Worm (Caenorhabditis elegans): Measurements from ENCODE around the gene K08E4.3.

ce11 chrIV:12031003-12031402 is 26.5 kb upstream of the K08E4.3 start, which contains the start of the genes T12G3.6 and mrpl-51:
- TF ChIP-seq snpc-4 (tag; optimal IDR thresholded peaks at IDR 0.05), result no peak
- no peak for TF ChIP-seq ceh-82 (tag; optimal IDR thresholded peaks at IDR 0.05)
- no peak for TF ChIP-seq nhr-23 (tag; optimal IDR thresholded peaks at IDR 0.05)
- no peak for TF ChIP-seq pha-4 (tag; optimal IDR thresholded peaks at IDR 0.05)
- TF ChIP-seq egl-5 (tag; optimal IDR thresholded peaks at IDR 0.05), result no peak
- no peak for TF ChIP-seq lsy-12 (tag; optimal IDR thresholded peaks at IDR 0.05)
- TF ChIP-seq fos-1 (tag; optimal IDR thresholded peaks at IDR 0.05), result no peak
- no peak for TF ChIP-seq jun-1 (tag; optimal IDR thresholded peaks at IDR 0.05)
- no peak for TF ChIP-seq fkh-10 (GFP tag; optimal IDR thresholded peaks at IDR 0.05)
- TF ChIP-seq nhr-11 (tag; optimal IDR thresholded peaks at IDR 0.05), result no peak
- TF ChIP-seq R02D3.7 (tag; optimal IDR thresholded peaks at IDR 0.05), result no peak
- TF ChIP-seq lin-39 (tag; optimal IDR thresholded peaks at IDR 0.05), result no peak
- TF ChIP-seq nhr-76 (tag; optimal IDR thresholded peaks at IDR 0.05), result no peak
